Worm (Caenorhabditis elegans) whole organism, L4 larva: ENCODE measurements around the gene F38B6.3.

Experiments
- D1046.2 ChIP-seq: fragments of 200-800 bp; sonication (Bioruptor generic); IDR thresholded peaks from 2 replicates; pipeline ENCODE4 v1.3.6; 2022; ENCODE audit warnings: missing genetic modification characterization, missing compliant biosample characterization
- F10B5.3 ChIP-seq: sonication (generic microtip); optimal IDR thresholded peaks from 2 replicates; lab custom pipeline; 2016; ENCODE audit warnings: mild to moderate bottlenecking, missing genetic modification characterization, missing compliant biosample characterization
- F49E8.2 ChIP-seq: sonication (generic microtip); optimal IDR thresholded peaks from 2 replicates; lab custom pipeline; 2016; ENCODE audit warnings: missing compliant biosample characterization, mild to moderate bottlenecking, missing genetic modification characterization, borderline replicate concordance
- T20F7.1 ChIP-seq: fragments of 200-800 bp; sonication (Bioruptor generic); optimal IDR thresholded peaks from 2 replicates; lab custom pipeline; 2018; ENCODE audit warnings: mild to moderate bottlenecking, missing genetic modification characterization, missing compliant biosample characterization
- T26A8.4 ChIP-seq: fragments of 200-800 bp; sonication (Bioruptor generic); IDR thresholded peaks from 2 replicates; pipeline ENCODE4 v1.3.6; 2022; ENCODE audit warnings: missing genetic modification characterization, missing compliant biosample characterization
- Y48G9A.11 ChIP-seq: fragments of 200-800 bp; sonication (Bioruptor generic); IDR thresholded peaks from 2 replicates; pipeline ENCODE4 v1.3.6; 2022; ENCODE audit warnings: missing genetic modification reagents, missing genetic modification characterization, missing compliant biosample characterization
- ZK337.2 ChIP-seq: fragments of 200-800 bp; sonication (Bioruptor generic); IDR thresholded peaks from 2 replicates; pipeline ENCODE4 v1.3.6; 2022; ENCODE audit warnings: missing genetic modification reagents, missing genetic modification characterization, missing compliant biosample characterization
- ZK546.5 ChIP-seq, 2 experiments: sonication (generic microtip); optimal IDR thresholded peaks; 2 replicates each; lab custom pipeline; 2017; ENCODE audit warnings: missing biosample characterization in 2 of 2, missing genetic modification characterization in 2 of 2
- attf-4 ChIP-seq: sonication (generic microtip); optimal IDR thresholded peaks from 3 replicates; lab custom pipeline; 2017; ENCODE audit warnings: missing biosample characterization, missing genetic modification characterization
- ceh-32 ChIP-seq: sonication (generic microtip); optimal IDR thresholded peaks from 2 replicates; lab custom pipeline; 2016; ENCODE audit warnings: mild to moderate bottlenecking, missing genetic modification characterization, missing compliant biosample characterization; ENCODE audit not compliant: poor library complexity
- ces-1 ChIP-seq: fragments of 150-350 bp; sonication (generic microtip); optimal IDR thresholded peaks from 4 replicates; lab custom pipeline; 2014; ENCODE audit warnings: missing biosample characterization, missing genetic modification reagents, missing genetic modification characterization
- ctbp-1 ChIP-seq: fragments of 200-800 bp; sonication (Bioruptor generic); IDR thresholded peaks from 2 replicates; pipeline ENCODE4 v1.3.6; 2022; ENCODE audit warnings: missing genetic modification reagents, missing genetic modification characterization, missing compliant biosample characterization
- daf-12 ChIP-seq: fragments of 150-350 bp; optimal IDR thresholded peaks from 2 replicates; lab custom pipeline; 2014; ENCODE audit warnings: missing biosample characterization, missing genetic modification reagents, missing genetic modification characterization
- daf-16 ChIP-seq, 3 experiments: sonication (generic microtip); optimal IDR thresholded peaks; 2 replicates each; lab custom pipeline; 2016 to 2017; ENCODE audit warnings: missing genetic modification characterization in 3 of 3, missing genetic modification reagents in 3 of 3, mild to moderate bottlenecking in 2 of 3, missing compliant biosample characterization in 2 of 3, missing biosample characterization in 1 of 3, moderate library complexity in 1 of 3
- dmd-6 ChIP-seq: fragments of 200-800 bp; sonication (Bioruptor generic); IDR thresholded peaks from 2 replicates; pipeline ENCODE4 v1.3.6; 2022; ENCODE audit warnings: missing genetic modification reagents, missing genetic modification characterization, missing compliant biosample characterization
- dpl-1 ChIP-seq: fragments of 150-350 bp; optimal IDR thresholded peaks from 2 replicates; lab custom pipeline; 2014; ENCODE audit warnings: missing biosample characterization, missing genetic modification reagents, missing genetic modification characterization
- duxl-1 ChIP-seq: sonication (generic microtip); optimal IDR thresholded peaks from 2 replicates; lab custom pipeline; 2016; ENCODE audit warnings: mild to moderate bottlenecking, missing genetic modification characterization, moderate library complexity, missing compliant biosample characterization; ENCODE audit not compliant: poor library complexity
- dve-1 ChIP-seq: sonication (generic microtip); optimal IDR thresholded peaks from 2 replicates; lab custom pipeline; 2017; ENCODE audit warnings: antibody characterized with exemption, mild to moderate bottlenecking, missing genetic modification characterization, missing compliant biosample characterization; ENCODE audit not compliant: insufficient read depth
- egl-43 ChIP-seq: fragments of 200-800 bp; sonication (Bioruptor generic); IDR thresholded peaks from 2 replicates; pipeline ENCODE4 v1.3.6; 2022; ENCODE audit warnings: missing genetic modification reagents, missing genetic modification characterization, missing compliant biosample characterization
- fkh-10 ChIP-seq: fragments of 150-350 bp; optimal IDR thresholded peaks from 2 replicates; lab custom pipeline; 2014; ENCODE audit warnings: missing biosample characterization, missing genetic modification reagents, missing genetic modification characterization
- hlh-11 ChIP-seq: fragments of 200-800 bp; sonication (Bioruptor generic); optimal IDR thresholded peaks from 2 replicates; lab custom pipeline; 2018; ENCODE audit warnings: mild to moderate bottlenecking, missing genetic modification characterization, missing compliant biosample characterization
- lim-7 ChIP-seq: fragments of 200-800 bp; sonication (Bioruptor generic); IDR thresholded peaks from 2 replicates; pipeline ENCODE4 v1.3.6; 2022; ENCODE audit warnings: missing genetic modification characterization, missing compliant biosample characterization
- lin-29 ChIP-seq: fragments of 200-800 bp; sonication (Bioruptor generic); IDR thresholded peaks from 2 replicates; pipeline ENCODE4 v1.3.6; 2022; ENCODE audit warnings: missing genetic modification reagents, missing genetic modification characterization, missing compliant biosample characterization
- lin-38 ChIP-seq: fragments of 200-800 bp; sonication (Bioruptor generic); IDR thresholded peaks from 2 replicates; pipeline ENCODE4 v1.3.6; 2022; ENCODE audit warnings: missing genetic modification reagents, missing genetic modification characterization, missing compliant biosample characterization
- lir-3 ChIP-seq: sonication (generic microtip); optimal IDR thresholded peaks from 2 replicates; lab custom pipeline; 2016; ENCODE audit warnings: mild to moderate bottlenecking, missing genetic modification characterization, missing compliant biosample characterization
- madf-5 ChIP-seq, 2 experiments: fragments of 200-800 bp; sonication (Bioruptor generic); IDR thresholded peaks; 2 replicates each; pipeline ENCODE4 v1.3.6; 2022; ENCODE audit warnings: missing compliant biosample characterization in 2 of 2, missing genetic modification characterization in 2 of 2
- mdl-1 ChIP-seq, 2 experiments: fragments of 150-350 bp in 1 of 2; sonication (generic microtip) in 1 of 2; optimal IDR thresholded peaks; 2 replicates each; lab custom pipeline; 2014 to 2017; ENCODE audit warnings: missing biosample characterization in 2 of 2, missing genetic modification characterization in 2 of 2
- mdt-29 ChIP-seq: fragments of 200-800 bp; sonication (Bioruptor generic); IDR thresholded peaks from 2 replicates; pipeline ENCODE4 v1.3.6; 2022; ENCODE audit warnings: missing genetic modification reagents, missing genetic modification characterization, missing compliant biosample characterization
- mep-1 ChIP-seq: fragments of 150-350 bp; sonication (generic microtip); optimal IDR thresholded peaks from 3 replicates; lab custom pipeline; 2014; ENCODE audit warnings: missing biosample characterization, missing genetic modification characterization
- nhr-102 ChIP-seq: sonication (generic microtip); optimal IDR thresholded peaks from 2 replicates; lab custom pipeline; 2016; ENCODE audit warnings: mild to moderate bottlenecking, missing genetic modification characterization, moderate library complexity, missing compliant biosample characterization
- nhr-111 ChIP-seq: fragments of 200-800 bp; sonication (Bioruptor generic); optimal IDR thresholded peaks from 2 replicates; lab custom pipeline; 2018; ENCODE audit warnings: mild to moderate bottlenecking, missing genetic modification characterization, missing compliant biosample characterization
- nhr-237 ChIP-seq: sonication (generic microtip); optimal IDR thresholded peaks from 2 replicates; lab custom pipeline; 2017; ENCODE audit warnings: missing biosample characterization, missing genetic modification characterization
- nhr-48 ChIP-seq: sonication (generic microtip); optimal IDR thresholded peaks from 2 replicates; lab custom pipeline; 2016; ENCODE audit warnings: mild to moderate bottlenecking, missing genetic modification characterization, missing compliant biosample characterization
- nhr-77 ChIP-seq: fragments of 150-350 bp; optimal IDR thresholded peaks from 2 replicates; lab custom pipeline; 2014; ENCODE audit warnings: missing biosample characterization, missing genetic modification characterization
- pha-4 ChIP-seq, 2 experiments: fragments of 150-350 bp in 1 of 2; fragments of 200-800 bp in 1 of 2; sonication (Bioruptor generic) in 1 of 2; IDR thresholded peaks in 1 of 2; optimal IDR thresholded peaks in 1 of 2; 2 replicates each; pipeline versions ENCODE4 v1.3.6 to Lab custom; 2014 to 2022; ENCODE audit warnings: missing genetic modification characterization in 2 of 2, missing genetic modification reagents in 2 of 2, missing biosample characterization in 1 of 2, missing compliant biosample characterization in 1 of 2
- php-3 ChIP-seq: fragments of 200-800 bp; sonication (Bioruptor generic); IDR thresholded peaks from 2 replicates; pipeline ENCODE4 v1.3.6; 2022; ENCODE audit warnings: missing genetic modification reagents, missing genetic modification characterization, missing compliant biosample characterization
- pqm-1 ChIP-seq: sonication (generic microtip); optimal IDR thresholded peaks from 2 replicates; lab custom pipeline; 2017; ENCODE audit warnings: missing biosample characterization, missing genetic modification characterization
- rbr-2 ChIP-seq: sonication (generic microtip); optimal IDR thresholded peaks from 2 replicates; lab custom pipeline; 2016; ENCODE audit warnings: missing genotype, missing genetic modification characterization, missing compliant biosample characterization
- sdz-12 ChIP-seq: fragments of 200-800 bp; sonication (Bioruptor generic); optimal IDR thresholded peaks from 2 replicates; lab custom pipeline; 2018; ENCODE audit warnings: mild to moderate bottlenecking, missing genetic modification characterization, missing compliant biosample characterization
- skn-1 ChIP-seq: fragments of 150-350 bp; optimal IDR thresholded peaks from 2 replicates; lab custom pipeline; 2014; ENCODE audit warnings: missing biosample characterization, missing genetic modification characterization
- snpc-4 ChIP-seq: fragments of 150-350 bp; optimal IDR thresholded peaks from 2 replicates; lab custom pipeline; 2014; ENCODE audit warnings: missing biosample characterization, missing genetic modification characterization
- spr-3 ChIP-seq: fragments of 200-800 bp; sonication (Bioruptor generic); optimal IDR thresholded peaks from 2 replicates; lab custom pipeline; 2018; ENCODE audit warnings: mild to moderate bottlenecking, missing genetic modification characterization, missing compliant biosample characterization
- unc-39 ChIP-seq: sonication (generic microtip); optimal IDR thresholded peaks from 2 replicates; lab custom pipeline; 2017; ENCODE audit warnings: missing biosample characterization, missing genetic modification characterization
- zag-1 ChIP-seq: fragments of 150-350 bp; optimal IDR thresholded peaks from 2 replicates; lab custom pipeline; 2014; ENCODE audit warnings: missing biosample characterization, missing genetic modification characterization
- zfp-2 ChIP-seq: sonication (generic microtip); optimal IDR thresholded peaks from 2 replicates; lab custom pipeline; 2016; ENCODE audit warnings: mild to moderate bottlenecking, missing genetic modification characterization, missing compliant biosample characterization
- zip-2 ChIP-seq: fragments of 150-350 bp; optimal IDR thresholded peaks from 2 replicates; lab custom pipeline; 2014; ENCODE audit warnings: missing biosample characterization, missing genetic modification characterization
- ztf-7 ChIP-seq: fragments of 150-350 bp; optimal IDR thresholded peaks from 2 replicates; lab custom pipeline; 2014; ENCODE audit warnings: missing biosample characterization, missing genetic modification characterization

F38B6.3 gene

ce11 chrX:6736358-6736991 is 43.0 kb downstream of the F38B6.3 start (continued):
- TF ChIP-seq pqm-1 (tag; lab: Kevin White, UChicago), result peak; percentile 34
- no peak for TF ChIP-seq zip-2
- TF ChIP-seq duxl-1 (tag; lab: Kevin White, UChicago), result no peak
- TF ChIP-seq pha-4 (GFP tag; IDR thresholded peaks at IDR 0.05; lab: Robert Waterston, UW), result no peak
- TF ChIP-seq pha-4 (tag; optimal IDR thresholded peaks at IDR 0.05; lab: Kevin White, UChicago), result no peak

ce11 chrX:6737329-6738008 is 44.0 kb downstream of the F38B6.3 start:
- TF ChIP-seq lin-29 (GFP tag; lab: Robert Waterston, UW) (no peak), snpc-4 (tag; lab: Kevin White, UChicago) (no peak), sdz-12 (GFP tag; lab: Kevin White, UChicago) (no peak), nhr-237 (tag; lab: Kevin White, UChicago) (no peak), ceh-32 (no peak), fkh-10 (GFP tag; lab: Kevin White, UChicago) (peak; percentile 1), zag-1 (tag; lab: Kevin White, UChicago) (no peak), skn-1 (tag; lab: Kevin White, UChicago) (no peak), daf-12 (tag; lab: Kevin White, UChicago) (no peak), mdl-1 (tag; optimal IDR thresholded peaks at IDR 0.05; lab: Kevin White, UChicago) (peak; percentile 100), Y48G9A.11 (GFP tag; lab: Robert Waterston, UW) (no peak), egl-43 (GFP tag; lab: Robert Waterston, UW) (peak; percentile 72), lir-3 (tag; lab: Kevin White, UChicago) (peak; percentile 27), mep-1 (tag; lab: Kevin White, UChicago) (peak; percentile 92), attf-4 (tag; lab: Kevin White, UChicago) (no peak), dmd-6 (GFP tag; lab: Robert Waterston, UW) (peak; percentile 98), spr-3 (GFP tag; lab: Kevin White, UChicago) (peak; percentile 30), nhr-48 (tag; lab: Kevin White, UChicago) (peak; percentile 99), nhr-102 (tag; lab: Kevin White, UChicago) (peak; percentile 95), ztf-7 (tag; lab: Kevin White, UChicago) (no peak), ctbp-1 (peak; percentile 92), php-3 (GFP tag; lab: Robert Waterston, UW) (peak; percentile 64), zfp-2 (tag; lab: Kevin White, UChicago) (peak; percentile 45), D1046.2 (no peak), nhr-77 (tag; lab: Kevin White, UChicago) (peak; percentile 64), unc-39 (no peak), F10B5.3 (no peak), mdt-29 (GFP tag; lab: Robert Waterston, UW) (peak; percentile 79), T26A8.4 (GFP tag; lab: Robert Waterston, UW) (peak; percentile 87), dpl-1 (GFP tag; lab: Kevin White, UChicago) (peak; percentile 36), lim-7 (GFP tag; lab: Robert Waterston, UW) (no peak; the same call in 1 of the 2 replicates), F49E8.2 (tag; lab: Kevin White, UChicago) (no peak), T20F7.1 (peak; percentile 65), lin-38 (GFP tag; lab: Robert Waterston, UW) (peak; percentile 53), daf-16 (GFP tag; optimal IDR thresholded peaks at IDR 0.05; lab: Kevin White, UChicago) (peak; percentile 74 to 76), daf-16 (tag; optimal IDR thresholded peaks at IDR 0.05; lab: Kevin White, UChicago) (peak; percentile 86), ZK337.2 (no peak), ces-1 (no peak), madf-5 (GFP tag; IDR thresholded peaks at IDR 0.05; lab: Robert Waterston, UW) (no peak), ZK546.5 (tag; optimal IDR thresholded peaks at IDR 0.05; lab: Kevin White, UChicago) (no peak), hlh-11 (tag; lab: Kevin White, UChicago) (peak; percentile 99), nhr-111 (GFP tag; lab: Kevin White, UChicago) (no peak), rbr-2 (tag; lab: Kevin White, UChicago) (peak; percentile 76), dve-1 (tag; lab: Kevin White, UChicago) (peak; percentile 91), zip-2 (peak; percentile 50)
